Worm (Caenorhabditis elegans): ENCODE measurements around the gene F53B7.7.

Gene F53B7.7

ce11 chrV:11029309-11029708 lies 30.4 kb downstream of the F53B7.7 start (continued):
- TF ChIP-seq skn-1 (tag; optimal IDR thresholded peaks at IDR 0.05) (no peak), nhr-43 (tag; optimal IDR thresholded peaks at IDR 0.05; ENCODE audit: poor library complexity, severe bottlenecking) (peak; percentile 84), unc-39 (tag; optimal IDR thresholded peaks at IDR 0.05) (no peak)

- TF ChIP-seq egl-27 (tag; optimal IDR thresholded peaks at IDR 0.05) (no peak), ceh-9 (tag; optimal IDR thresholded peaks at IDR 0.05) (no peak), nhr-67 (tag; optimal IDR thresholded peaks at IDR 0.05) (no peak), elt-1 (tag; optimal IDR thresholded peaks at IDR 0.05) (no peak), nhr-11 (tag; optimal IDR thresholded peaks at IDR 0.05) (no peak), sea-2 (GFP tag; optimal IDR thresholded peaks at IDR 0.05) (no peak), eor-1 (tag; optimal IDR thresholded peaks at IDR 0.05) (no peak), elt-2 (tag; optimal IDR thresholded peaks at IDR 0.05) (no peak), nfya-1 (tag; optimal IDR thresholded peaks at IDR 0.05; ENCODE audit: insufficient read depth) (no peak), nhr-77 (tag; optimal IDR thresholded peaks at IDR 0.05) (no peak), mdl-1 (tag; optimal IDR thresholded peaks at IDR 0.05) (no peak), lin-39 (tag; optimal IDR thresholded peaks at IDR 0.05) (no peak), zag-1 (tag; optimal IDR thresholded peaks at IDR 0.05) (no peak), R02D3.7 (tag; optimal IDR thresholded peaks at IDR 0.05) (no peak), nhr-43 (tag; optimal IDR thresholded peaks at IDR 0.05; ENCODE audit: poor library complexity, severe bottlenecking) (no peak), pqm-1 (tag; optimal IDR thresholded peaks at IDR 0.05) (no peak), hmg-11 (tag; optimal IDR thresholded peaks at IDR 0.05) (no peak), daf-12 (tag; optimal IDR thresholded peaks at IDR 0.05) (no peak), jun-1 (tag; optimal IDR thresholded peaks at IDR 0.05) (no peak)
These were observed 31.8 kb downstream of the F53B7.7 start for ce11 chrV:11030675-11031074.

- no peak for TF ChIP-seq nhr-67 (tag; optimal IDR thresholded peaks at IDR 0.05)
- TF ChIP-seq sea-2 (GFP tag; optimal IDR thresholded peaks at IDR 0.05) = no peak
- TF ChIP-seq elt-3 (tag; optimal IDR thresholded peaks at IDR 0.05) = no peak
- TF ChIP-seq nhr-11 (tag; optimal IDR thresholded peaks at IDR 0.05) = no peak
- no peak for TF ChIP-seq nhr-43 (tag; optimal IDR thresholded peaks at IDR 0.05; ENCODE audit: poor library complexity, severe bottlenecking)
- TF ChIP-seq ceh-16 (tag; optimal IDR thresholded peaks at IDR 0.05) = no peak
- no peak for TF ChIP-seq snpc-4 (tag; optimal IDR thresholded peaks at IDR 0.05)
These were observed 34.3 kb downstream of the F53B7.7 start for ce11 chrV:11033241-11033640.

- TF ChIP-seq zag-1 (tag; optimal IDR thresholded peaks at IDR 0.05) = no peak
- peak; percentile 21 for TF ChIP-seq nfya-1 (tag; optimal IDR thresholded peaks at IDR 0.05; ENCODE audit: insufficient read depth)
These were observed 35.9 kb downstream of the F53B7.7 start, which contains the start of gene pptr-2 for ce11 chrV:11034748-11035147. pptr-2 (minus strand) TSS chrV:11034931.

- TF ChIP-seq snpc-4 (tag; optimal IDR thresholded peaks at IDR 0.05) (no peak), unc-39 (tag; optimal IDR thresholded peaks at IDR 0.05) (no peak), unc-62 (GFP tag; optimal IDR thresholded peaks at IDR 0.05) (peak; percentile 49), fkh-2 (tag; optimal IDR thresholded peaks at IDR 0.05) (no peak), nhr-43 (tag; optimal IDR thresholded peaks at IDR 0.05; ENCODE audit: poor library complexity, severe bottlenecking) (peak; percentile 62), nfya-1 (tag; optimal IDR thresholded peaks at IDR 0.05; ENCODE audit: insufficient read depth) (peak; percentile 73), pqm-1 (tag; optimal IDR thresholded peaks at IDR 0.05) (peak; percentile 28), hmg-11 (tag; optimal IDR thresholded peaks at IDR 0.05) (peak; percentile 78), elt-2 (tag; optimal IDR thresholded peaks at IDR 0.05) (peak; percentile 64), jun-1 (tag; optimal IDR thresholded peaks at IDR 0.05) (peak; percentile 8), egl-5 (tag; optimal IDR thresholded peaks at IDR 0.05) (peak; percentile 72), lin-15B (tag; optimal IDR thresholded peaks at IDR 0.05) (peak; percentile 85), nhr-23 (tag; optimal IDR thresholded peaks at IDR 0.05) (peak; percentile 70), sea-2 (GFP tag; optimal IDR thresholded peaks at IDR 0.05) (no peak), nhr-11 (tag; optimal IDR thresholded peaks at IDR 0.05) (peak; percentile 24), lsy-12 (tag; optimal IDR thresholded peaks at IDR 0.05) (peak; percentile 28), nhr-77 (tag; optimal IDR thresholded peaks at IDR 0.05) (no peak), ceh-28 (tag; optimal IDR thresholded peaks at IDR 0.05) (peak; percentile 34), pha-4 (tag; optimal IDR thresholded peaks at IDR 0.05) (peak; percentile 82), fkh-10 (GFP tag; optimal IDR thresholded peaks at IDR 0.05) (peak; percentile 7), nhr-76 (tag; optimal IDR thresholded peaks at IDR 0.05) (no peak), elt-1 (tag; optimal IDR thresholded peaks at IDR 0.05) (no peak), nhr-25 (tag; optimal IDR thresholded peaks at IDR 0.05) (peak; percentile 40), ztf-4 (tag; optimal IDR thresholded peaks at IDR 0.05) (no peak)
These were observed 40.6 kb downstream of the F53B7.7 start, which contains the start of gene pak-2 for ce11 chrV:11039379-11039954. pak-2 (minus strand) TSS chrV:11039429.

Measured in whole organism, L3 larva.